Fruit fly (Drosophila melanogaster) whole organism, embryonic: Measurements from ENCODE around the gene Gk2.

ENCODE experiments used
- CG11247 ChIP-seq: fragments of 200-800 bp; sonication (Bioruptor generic); IDR thresholded peaks from 2 replicates; pipeline ENCODE4 v1.3.6; 2022; ENCODE audit warnings: missing biosample characterization, missing genetic modification characterization
- CG12942 ChIP-seq: fragments of 200-800 bp; sonication (Bioruptor generic); optimal IDR thresholded peaks from 3 replicates; lab custom pipeline; 2016; ENCODE audit warnings: missing biosample characterization, missing genetic modification characterization
- CG13296 ChIP-seq: fragments of 200-800 bp; sonication (Bioruptor generic); optimal IDR thresholded peaks from 3 replicates; lab custom pipeline; 2018; ENCODE audit warnings: missing biosample characterization, mild to moderate bottlenecking, missing genetic modification characterization
- CG14014 ChIP-seq: fragments of 200-800 bp; sonication (Bioruptor generic); IDR thresholded peaks from 2 replicates; pipeline ENCODE4 v1.3.6; 2022; ENCODE audit warnings: missing biosample characterization, missing genetic modification characterization
- CG14710 ChIP-seq: fragments of 200-800 bp; sonication (Bioruptor generic); optimal IDR thresholded peaks from 3 replicates; lab custom pipeline; 2019; ENCODE audit warnings: missing biosample characterization, mild to moderate bottlenecking, missing genetic modification characterization, moderate library complexity
- CG15269 ChIP-seq: fragments of 200-800 bp; sonication (Bioruptor generic); optimal IDR thresholded peaks from 2 replicates; lab custom pipeline; 2018; ENCODE audit warnings: missing biosample characterization, mild to moderate bottlenecking, missing genetic modification characterization, moderate library complexity
- CG16813 ChIP-seq: fragments of 200-800 bp; sonication (Bioruptor generic); IDR thresholded peaks from 3 replicates; pipeline ENCODE4 v1.3.6; 2022; ENCODE audit warnings: missing biosample characterization, missing genetic modification characterization; ENCODE audit not compliant: partially characterized antibody
- CG16815 ChIP-seq: fragments of 200-800 bp; sonication (Bioruptor generic); optimal IDR thresholded peaks from 3 replicates; lab custom pipeline; 2017; ENCODE audit warnings: missing biosample characterization, mild to moderate bottlenecking, missing genetic modification characterization
- CG16863 ChIP-seq: fragments of 200-800 bp; sonication (Bioruptor generic); optimal IDR thresholded peaks from 3 replicates; lab custom pipeline; 2016; ENCODE audit warnings: missing biosample characterization, missing genetic modification characterization
- CG1832 ChIP-seq: fragments of 200-800 bp; sonication (Bioruptor generic); optimal IDR thresholded peaks from 2 replicates; lab custom pipeline; 2017; ENCODE audit warnings: missing biosample characterization, mild to moderate bottlenecking, missing genetic modification characterization, inconsistent platforms
- CG31441 ChIP-seq: fragments of 200-800 bp; sonication (Bioruptor generic); IDR thresholded peaks from 2 replicates; pipeline ENCODE4 v1.3.6; 2022; ENCODE audit warnings: missing biosample characterization, missing genetic modification characterization
- CG32772 ChIP-seq: fragments of 200-800 bp; sonication (Bioruptor generic); IDR thresholded peaks from 2 replicates; pipeline ENCODE4 v1.3.6; 2022; ENCODE audit warnings: missing biosample characterization, missing genetic modification characterization
- CG5180 ChIP-seq: fragments of 200-800 bp; sonication (Bioruptor generic); optimal IDR thresholded peaks from 3 replicates; lab custom pipeline; 2017; ENCODE audit warnings: missing biosample characterization, missing genetic modification characterization, mild to moderate bottlenecking, moderate library complexity, missing genetic modification reagents
- CG7357 ChIP-seq: fragments of 200-800 bp; sonication (Bioruptor generic); IDR thresholded peaks from 3 replicates; pipeline ENCODE4 v1.3.6; 2022; ENCODE audit warnings: missing biosample characterization, missing genetic modification characterization
- CG7839 ChIP-seq: fragments of 200-800 bp; sonication (Bioruptor generic); optimal IDR thresholded peaks from 3 replicates; lab custom pipeline; 2018; ENCODE audit warnings: missing biosample characterization, mild to moderate bottlenecking, missing genetic modification characterization, moderate library complexity
- CG9932 ChIP-seq: fragments of 200-800 bp; sonication (Bioruptor generic); IDR thresholded peaks from 2 replicates; pipeline ENCODE4 v1.3.6; 2022; ENCODE audit warnings: missing biosample characterization, missing genetic modification characterization
- Dek ChIP-seq: fragments of 200-800 bp; sonication (Bioruptor generic); optimal IDR thresholded peaks from 3 replicates; lab custom pipeline; 2019; ENCODE audit warnings: missing biosample characterization, mild to moderate bottlenecking, missing genetic modification characterization, moderate library complexity
- H15 ChIP-seq: fragments of 200-800 bp; sonication (Bioruptor generic); IDR thresholded peaks from 3 replicates; pipeline ENCODE4 v1.3.6; 2022; ENCODE audit warnings: missing biosample characterization, missing genetic modification characterization
- Hr51 ChIP-seq, 2 experiments: fragments of 200-800 bp; sonication (Bioruptor generic); optimal IDR thresholded peaks; 2 replicates in 1 of 2; 3 replicates in 1 of 2; lab custom pipeline; 2016 to 2018; ENCODE audit warnings: missing biosample characterization in 2 of 2, missing genetic modification characterization in 2 of 2, mild to moderate bottlenecking in 1 of 2, moderate library complexity in 1 of 2
- MESR4 ChIP-seq: fragments of 200-800 bp; sonication (Bioruptor generic); optimal IDR thresholded peaks from 2 replicates; lab custom pipeline; 2018; ENCODE audit warnings: missing biosample characterization, mild to moderate bottlenecking, missing genetic modification characterization, moderate library complexity
- Oaz ChIP-seq: fragments of 200-800 bp; sonication (Bioruptor generic); IDR thresholded peaks from 2 replicates; pipeline ENCODE4 v1.3.6; 2022; ENCODE audit warnings: missing biosample characterization, missing genetic modification characterization
- PHDP ChIP-seq: fragments of 200-800 bp; sonication (Bioruptor generic); optimal IDR thresholded peaks from 3 replicates; lab custom pipeline; 2018; ENCODE audit warnings: missing biosample characterization, mild to moderate bottlenecking, missing genetic modification characterization, moderate library complexity
- Poxn ChIP-seq: fragments of 200-800 bp; sonication (Bioruptor generic); IDR thresholded peaks from 2 replicates; pipeline ENCODE4 v1.3.6; 2022; ENCODE audit warnings: missing biosample characterization, missing genetic modification characterization
- Ravus ChIP-seq: fragments of 200-800 bp; sonication (Bioruptor generic); IDR thresholded peaks from 2 replicates; pipeline ENCODE4 v1.3.6; 2022; ENCODE audit warnings: missing biosample characterization, missing genetic modification characterization
- Side ChIP-seq: fragments of 200-800 bp; sonication (Bioruptor generic); optimal IDR thresholded peaks from 2 replicates; lab custom pipeline; 2016; ENCODE audit warnings: missing biosample characterization, missing genetic modification characterization
- Sox102F ChIP-seq: fragments of 200-800 bp; sonication (Bioruptor generic); optimal IDR thresholded peaks from 2 replicates; lab custom pipeline; 2018; ENCODE audit warnings: missing biosample characterization, mild to moderate bottlenecking, missing genetic modification characterization, moderate library complexity
- Sry-δ ChIP-seq: fragments of 200-800 bp; sonication (Bioruptor generic); optimal IDR thresholded peaks from 2 replicates; lab custom pipeline; 2016; ENCODE audit warnings: missing biosample characterization, missing genetic modification characterization
- Taf1 ChIP-seq: fragments of 200-800 bp; sonication (Bioruptor generic); IDR thresholded peaks from 2 replicates; pipeline ENCODE4 v1.3.6; 2022; ENCODE audit warnings: missing biosample characterization, missing genetic modification characterization
- aop ChIP-seq: fragments of 200-800 bp; sonication (Bioruptor generic); IDR thresholded peaks from 2 replicates; pipeline ENCODE4 v1.3.6; 2022; ENCODE audit warnings: missing biosample characterization, missing genetic modification characterization
- ash1 ChIP-seq: fragments of 200-800 bp; sonication (Bioruptor generic); optimal IDR thresholded peaks from 2 replicates; lab custom pipeline; 2018; ENCODE audit warnings: missing biosample characterization, mild to moderate bottlenecking, missing genetic modification characterization
- ato ChIP-seq: fragments of 200-800 bp; sonication (Bioruptor generic); IDR thresholded peaks from 2 replicates; pipeline ENCODE4 v1.3.6; 2022; ENCODE audit warnings: missing biosample characterization, missing genetic modification characterization; ENCODE audit not compliant: partially characterized antibody
- cas ChIP-seq: fragments of 200-800 bp; sonication (Bioruptor generic); IDR thresholded peaks from 2 replicates; pipeline ENCODE4 v1.3.6; 2022; ENCODE audit warnings: missing biosample characterization, missing genetic modification characterization
- danr ChIP-seq: fragments of 200-800 bp; sonication (Bioruptor generic); IDR thresholded peaks from 2 replicates; pipeline ENCODE4 v1.3.6; 2022; ENCODE audit warnings: missing biosample characterization, missing genetic modification characterization
- dysf ChIP-seq: fragments of 200-800 bp; sonication (Bioruptor generic); IDR thresholded peaks from 3 replicates; pipeline ENCODE4 v1.3.6; 2022; ENCODE audit warnings: missing biosample characterization, missing genetic modification characterization
- emc ChIP-seq: fragments of 200-800 bp; sonication (Bioruptor generic); optimal IDR thresholded peaks from 2 replicates; lab custom pipeline; 2016; ENCODE audit warnings: missing biosample characterization, missing genetic modification characterization
- fru ChIP-seq: fragments of >200 bp; optimal IDR thresholded peaks from 2 replicates; lab custom pipeline; 2017
- gcm2 ChIP-seq: fragments of 200-800 bp; sonication (Bioruptor generic); optimal IDR thresholded peaks from 2 replicates; lab custom pipeline; 2016; ENCODE audit warnings: missing biosample characterization, missing genetic modification characterization
- hth ChIP-seq: fragments of >200 bp; optimal IDR thresholded peaks from 2 replicates; lab custom pipeline; 2017; ENCODE audit warnings: inconsistent platforms
- maf-S ChIP-seq: fragments of 200-800 bp; sonication (Bioruptor generic); optimal IDR thresholded peaks from 2 replicates; lab custom pipeline; 2016; ENCODE audit warnings: missing biosample characterization, missing genetic modification characterization
- nmo ChIP-seq: fragments of 200-800 bp; sonication (Bioruptor generic); optimal IDR thresholded peaks from 2 replicates; lab custom pipeline; 2018; ENCODE audit warnings: missing biosample characterization, mild to moderate bottlenecking, missing genetic modification characterization, moderate library complexity
- oc ChIP-seq: fragments of 200-800 bp; sonication (Bioruptor generic); optimal IDR thresholded peaks from 2 replicates; lab custom pipeline; 2018; ENCODE audit warnings: missing biosample characterization, mild to moderate bottlenecking, missing genetic modification characterization, moderate library complexity
- onecut ChIP-seq: fragments of 200-800 bp; sonication (Bioruptor generic); IDR thresholded peaks from 2 replicates; pipeline ENCODE4 v1.3.6; 2022; ENCODE audit warnings: missing biosample characterization, missing genetic modification characterization
- ro ChIP-seq: fragments of 200-800 bp; sonication (Bioruptor generic); IDR thresholded peaks from 2 replicates; pipeline ENCODE4 v1.3.6; 2022; ENCODE audit warnings: missing biosample characterization, missing genetic modification characterization
- ssp ChIP-seq: fragments of 200-800 bp; sonication (Bioruptor generic); IDR thresholded peaks from 2 replicates; pipeline ENCODE4 v1.3.6; 2022; ENCODE audit warnings: missing biosample characterization, missing genetic modification characterization
- twi ChIP-seq: fragments of 200-800 bp; optimal IDR thresholded peaks from 2 replicates; lab custom pipeline; 2019; ENCODE audit warnings: missing biosample characterization, mild to moderate bottlenecking, missing genetic modification characterization, moderate library complexity
- tx ChIP-seq: fragments of 200-800 bp; sonication (Bioruptor generic); optimal IDR thresholded peaks from 2 replicates; lab custom pipeline; 2016; ENCODE audit warnings: missing biosample characterization, missing genetic modification characterization
- unc-4 ChIP-seq: fragments of 200-800 bp; sonication (Bioruptor generic); IDR thresholded peaks from 2 replicates; pipeline ENCODE4 v1.3.6; 2022; ENCODE audit warnings: missing biosample characterization, missing genetic modification characterization; ENCODE audit not compliant: partially characterized antibody
- zen ChIP-seq: fragments of 200-800 bp; sonication (Bioruptor generic); optimal IDR thresholded peaks from 3 replicates; lab custom pipeline; 2018; ENCODE audit warnings: missing biosample characterization, mild to moderate bottlenecking, missing genetic modification characterization, moderate library complexity
- zf30C ChIP-seq: fragments of 200-800 bp; sonication (Bioruptor generic); optimal IDR thresholded peaks from 3 replicates; lab custom pipeline; 2018; ENCODE audit warnings: missing biosample characterization, mild to moderate bottlenecking, missing genetic modification characterization

The Gk2 gene

dm6 chr3L:1774713-1775648 lies 36.8 kb downstream of the Gk2 start, which contains the start of the genes CG13933 and PolD2 (continued):
- TF ChIP-seq ato, result no peak; the same call in 1 of the 2 replicates
- peak; percentile 87 for TF ChIP-seq dysf (GFP tag; lab: Robert Waterston, UW)
- no peak for TF ChIP-seq CG13296 (GFP tag; lab: Kevin White, UChicago)
- TF ChIP-seq ash1 (GFP tag; lab: Kevin White, UChicago), result no peak
- peak; percentile 96 for TF ChIP-seq ro (GFP tag; lab: Robert Waterston, UW)
- TF ChIP-seq CG5180 (GFP tag; lab: Kevin White, UChicago), result no peak
- peak; percentile 99 for TF ChIP-seq CG14014 (GFP tag; lab: Robert Waterston, UW)
- peak; percentile 99 for TF ChIP-seq CG9932
- TF ChIP-seq Sox102F (GFP tag; lab: Kevin White, UChicago), result peak; percentile 99
- peak; percentile 91 for TF ChIP-seq onecut (GFP tag; lab: Robert Waterston, UW)
- TF ChIP-seq MESR4 (GFP tag; lab: Kevin White, UChicago), result peak; percentile 16
- no peak; the same call in 1 of the 2 replicates for TF ChIP-seq CG31441
- TF ChIP-seq nmo (GFP tag; lab: Kevin White, UChicago), result peak; percentile 99
- TF ChIP-seq aop (GFP tag; lab: Robert Waterston, UW), result peak; percentile 94
- peak; percentile 84 for TF ChIP-seq CG14710 (tag; lab: Kevin White, UChicago)
- peak; percentile 96 for TF ChIP-seq CG16815 (GFP tag; lab: Kevin White, UChicago)
- no peak for TF ChIP-seq CG1832 (GFP tag; lab: Kevin White, UChicago)
- TF ChIP-seq Sry-δ, result peak; percentile 35
- TF ChIP-seq PHDP (tag; lab: Kevin White, UChicago), result peak; percentile 99
- peak; percentile 88 for TF ChIP-seq CG7357 (GFP tag; lab: Robert Waterston, UW)
- peak; percentile 1 for TF ChIP-seq emc
- peak; percentile 65 for TF ChIP-seq gcm2 (GFP tag; lab: Kevin White, UChicago)
- TF ChIP-seq CG16863 (GFP tag; lab: Kevin White, UChicago), result peak; percentile 83
- peak; percentile 96 for TF ChIP-seq twi
- TF ChIP-seq CG16813 (GFP tag; lab: Robert Waterston, UW), result peak; percentile 78
- peak; percentile 46; the same call in 1 of the 2 replicates for TF ChIP-seq danr
- TF ChIP-seq ssp, result peak; percentile 88
- TF ChIP-seq CG32772 (GFP tag; lab: Robert Waterston, UW), result peak; percentile 98
- TF ChIP-seq CG15269 (tag; lab: Kevin White, UChicago), result peak; percentile 99
- TF ChIP-seq Taf1 (GFP tag; lab: Robert Waterston, UW), result peak; percentile 94
- TF ChIP-seq Dek, result peak; percentile 97
- TF ChIP-seq Poxn (GFP tag; lab: Robert Waterston, UW), result peak; percentile 91
- no peak for TF ChIP-seq zf30C
- peak; percentile 74 for TF ChIP-seq Side (GFP tag; lab: Kevin White, UChicago)
- TF ChIP-seq CG7839, result peak; percentile 98
- TF ChIP-seq tx, result peak; percentile 83
- peak; percentile 96 for TF ChIP-seq Oaz
- TF ChIP-seq oc (tag; lab: Kevin White, UChicago), result peak; percentile 99
- peak; percentile 90 for TF ChIP-seq cas
- TF ChIP-seq CG12942, result peak; percentile 96
- TF ChIP-seq CG11247, result peak; percentile 90
- no peak for TF ChIP-seq fru (lab: Kevin White, UChicago)
- TF ChIP-seq unc-4 (GFP tag; lab: Robert Waterston, UW), result peak; percentile 64
- peak; percentile 92 for TF ChIP-seq Ravus
- peak; percentile 87 for TF ChIP-seq zen (tag; lab: Kevin White, UChicago)
- peak; percentile 55 for TF ChIP-seq maf-S (GFP tag; lab: Kevin White, UChicago)
- peak; percentile 88 to 98 for TF ChIP-seq Hr51 (GFP tag; optimal IDR thresholded peaks at IDR 0.05; lab: Kevin White, UChicago)
- no peak for TF ChIP-seq hth
- peak; percentile 96 for TF ChIP-seq H15 (GFP tag; lab: Robert Waterston, UW)
